Worm (Caenorhabditis elegans) whole organism, L4/young adult: ENCODE data around the gene penr-1.

ENCODE experiments used
- W03F9.2 ChIP-seq: fragments of 150-350 bp; optimal IDR thresholded peaks from 2 replicates; lab custom pipeline; 2014; ENCODE audit warnings: missing biosample characterization, missing genetic modification characterization
- dao-5 ChIP-seq: sonication (generic microtip); optimal IDR thresholded peaks from 2 replicates; lab custom pipeline; 2016; ENCODE audit warnings: missing genotype, missing genetic modification characterization, moderate library complexity, missing compliant biosample characterization
- him-1 ChIP-seq: sonication (generic microtip); optimal IDR thresholded peaks from 2 replicates; lab custom pipeline; 2016; ENCODE audit warnings: missing genotype, missing genetic modification reagents, missing genetic modification characterization, missing compliant biosample characterization

ce11 chrV:5265581-5265980, 3.7 kb upstream of the penr-1 start, which contains the start of the genes srt-69 and B0238.12:
- TF ChIP-seq him-1 (tag; lab: Kevin White, UChicago) = no peak
- no peak for TF ChIP-seq dao-5 (tag; lab: Kevin White, UChicago)
- TF ChIP-seq W03F9.2 = no peak
